Fruit fly (Drosophila melanogaster) ovary, adult (tissue): Measurements from ENCODE around the gene intr.
A peak's percentile ranks its signal among the peaks of the same experiment; 100 is the strongest.

Experiments used
- CG17801 ChIP-seq: fragments of 200-800 bp; optimal IDR thresholded peaks from 2 replicates; lab custom pipeline; 2019; ENCODE audit warnings: missing biosample characterization, mild to moderate bottlenecking, missing genetic modification characterization, moderate library complexity; ENCODE audit not compliant: partially characterized antibody

The intr gene

DNA sequence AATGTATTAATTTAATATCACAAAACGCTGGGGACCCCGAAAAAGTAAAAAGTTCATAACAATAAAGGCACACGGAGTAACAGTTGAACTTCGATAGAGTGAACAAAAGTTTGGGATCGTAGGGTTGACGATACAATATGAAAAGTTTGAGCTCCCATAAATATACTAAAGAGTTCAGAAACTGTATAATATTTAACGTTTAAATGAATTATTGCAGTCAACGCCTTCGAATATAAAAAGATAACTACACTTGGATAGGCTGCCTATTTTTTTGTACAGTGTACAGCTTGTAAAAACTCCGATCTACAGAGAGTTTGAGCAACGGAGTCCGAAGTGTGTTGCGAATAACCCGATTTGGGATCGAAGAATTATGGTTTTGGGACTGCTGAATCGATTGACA lies 40.4 kb downstream of the intr start:
- no peak for TF ChIP-seq CG17801 (GFP tag; lab: Kevin White, UChicago)

- no peak for TF ChIP-seq CG17801 (GFP tag; lab: Kevin White, UChicago)
Measured at dm6 chr3R:28831172-28831571, 40.9 kb downstream of the intr start.

- peak; percentile 31 for TF ChIP-seq CG17801 (GFP tag; lab: Kevin White, UChicago)
Measured at dm6 chr3R:28831626-28832267, 41.4 kb downstream of the intr start, which contains the start of gene WASp. WASp (minus strand) TSS chr3R:28832024.

dm6 chr3R:28840620-28841019 lies 50.3 kb downstream of the intr start:
- no peak for TF ChIP-seq CG17801 (GFP tag; lab: Kevin White, UChicago)
